Fruit fly (Drosophila melanogaster) whole organism, embryonic: ENCODE data around the gene Smox.

Source experiments
- ATbp ChIP-seq: fragments of 200-800 bp; sonication (Bioruptor generic); optimal IDR thresholded peaks from 2 replicates; lab custom pipeline; 2017; ENCODE audit warnings: missing biosample characterization, mild to moderate bottlenecking, missing genetic modification characterization, missing genetic modification reagents
- Asciz ChIP-seq: fragments of 200-800 bp; sonication (Bioruptor generic); optimal IDR thresholded peaks from 2 replicates; lab custom pipeline; 2017; ENCODE audit warnings: missing biosample characterization, mild to moderate bottlenecking, missing genetic modification characterization, missing genetic modification reagents
- BEAF-32 ChIP-seq: fragments of 200-800 bp; sonication (Bioruptor generic); optimal IDR thresholded peaks from 3 replicates; lab custom pipeline; 2017; ENCODE audit warnings: missing biosample characterization, missing genetic modification characterization, mild to moderate bottlenecking, moderate library complexity, missing genetic modification reagents
- CG10267 ChIP-seq: fragments of 200-800 bp; sonication (Bioruptor generic); optimal IDR thresholded peaks from 2 replicates; lab custom pipeline; 2018; ENCODE audit warnings: missing biosample characterization, mild to moderate bottlenecking, missing genetic modification characterization, moderate library complexity
- CG10321 ChIP-seq: fragments of 200-800 bp; sonication (Bioruptor generic); IDR thresholded peaks from 2 replicates; pipeline ENCODE4 v1.3.6; 2022; ENCODE audit warnings: missing biosample characterization, missing genetic modification characterization
- CG11456 ChIP-seq: fragments of 200-800 bp; sonication (Bioruptor generic); IDR thresholded peaks from 3 replicates; pipeline ENCODE4 v1.3.6; 2022; ENCODE audit warnings: missing biosample characterization, missing genetic modification characterization
- CG11504 ChIP-seq: fragments of 200-800 bp; sonication (Bioruptor generic); optimal IDR thresholded peaks from 3 replicates; lab custom pipeline; 2019; ENCODE audit warnings: missing biosample characterization, mild to moderate bottlenecking, missing genetic modification characterization, moderate library complexity
- CG12391 ChIP-seq: fragments of 200-800 bp; sonication (Bioruptor generic); optimal IDR thresholded peaks from 3 replicates; lab custom pipeline; 2018; ENCODE audit warnings: missing biosample characterization, mild to moderate bottlenecking, missing genetic modification characterization, moderate library complexity
- CG13123 ChIP-seq: fragments of 200-800 bp; sonication (Bioruptor generic); optimal IDR thresholded peaks from 2 replicates; lab custom pipeline; 2016; ENCODE audit warnings: missing biosample characterization, missing genetic modification characterization
- CG16813 ChIP-seq: fragments of 200-800 bp; sonication (Bioruptor generic); IDR thresholded peaks from 3 replicates; pipeline ENCODE4 v1.3.6; 2022; ENCODE audit warnings: missing biosample characterization, missing genetic modification characterization; ENCODE audit not compliant: partially characterized antibody
- CG17359 ChIP-seq: fragments of 200-800 bp; sonication (Bioruptor generic); optimal IDR thresholded peaks from 3 replicates; lab custom pipeline; 2018; ENCODE audit warnings: missing biosample characterization, mild to moderate bottlenecking, missing genetic modification characterization, moderate library complexity
- CG17829 ChIP-seq: fragments of 200-800 bp; optimal IDR thresholded peaks from 2 replicates; lab custom pipeline; 2019; ENCODE audit warnings: missing biosample characterization, mild to moderate bottlenecking, missing genetic modification characterization, moderate library complexity
- CG2678 ChIP-seq: fragments of 200-800 bp; sonication (Bioruptor generic); optimal IDR thresholded peaks from 3 replicates; lab custom pipeline; 2019; ENCODE audit warnings: missing biosample characterization, mild to moderate bottlenecking, missing genetic modification characterization, moderate library complexity
- CG34224 ChIP-seq: fragments of 200-800 bp; sonication (Bioruptor generic); IDR thresholded peaks from 3 replicates; pipeline ENCODE4 v1.3.6; 2022; ENCODE audit warnings: missing biosample characterization, missing genetic modification characterization; ENCODE audit not compliant: partially characterized antibody
- CG34422 ChIP-seq: fragments of 200-800 bp; sonication (Bioruptor generic); IDR thresholded peaks from 3 replicates; pipeline ENCODE4 v1.3.6; 2022; ENCODE audit warnings: missing biosample characterization, missing genetic modification characterization
- CG3847 ChIP-seq: fragments of 200-800 bp; sonication (Bioruptor generic); IDR thresholded peaks from 2 replicates; pipeline ENCODE4 v1.3.6; 2022; ENCODE audit warnings: missing biosample characterization, missing genetic modification characterization
- CG5180 ChIP-seq: fragments of 200-800 bp; sonication (Bioruptor generic); optimal IDR thresholded peaks from 3 replicates; lab custom pipeline; 2017; ENCODE audit warnings: missing biosample characterization, missing genetic modification characterization, mild to moderate bottlenecking, moderate library complexity, missing genetic modification reagents
- CG6791 ChIP-seq: fragments of 200-800 bp; sonication (Bioruptor generic); IDR thresholded peaks from 3 replicates; pipeline ENCODE4 v1.3.6; 2022; ENCODE audit warnings: missing biosample characterization, missing genetic modification characterization; ENCODE audit not compliant: partially characterized antibody
- CG6813 ChIP-seq: fragments of 200-800 bp; sonication (Bioruptor generic); optimal IDR thresholded peaks from 2 replicates; lab custom pipeline; 2017; ENCODE audit warnings: missing biosample characterization, missing genetic modification characterization, mild to moderate bottlenecking, moderate library complexity, missing genetic modification reagents
- CG8359 ChIP-seq: fragments of 200-800 bp; sonication (Bioruptor generic); optimal IDR thresholded peaks from 2 replicates; lab custom pipeline; 2017; ENCODE audit warnings: missing biosample characterization, mild to moderate bottlenecking, missing genetic modification characterization, borderline replicate concordance
- CG9437 ChIP-seq: fragments of 200-800 bp; sonication (Bioruptor generic); optimal IDR thresholded peaks from 2 replicates; lab custom pipeline; 2018; ENCODE audit warnings: missing biosample characterization, mild to moderate bottlenecking, missing genetic modification characterization
- CG9797 ChIP-seq: fragments of 200-800 bp; sonication (Bioruptor generic); optimal IDR thresholded peaks from 3 replicates; lab custom pipeline; 2018; ENCODE audit warnings: missing biosample characterization, mild to moderate bottlenecking, missing genetic modification characterization
- Dref ChIP-seq: fragments of 200-800 bp; sonication (Bioruptor generic); IDR thresholded peaks from 2 replicates; pipeline ENCODE4 v1.3.6; 2022; ENCODE audit warnings: missing biosample characterization, missing genetic modification characterization
- E2f2 ChIP-seq: fragments of 200-800 bp; sonication (Bioruptor generic); IDR thresholded peaks from 2 replicates; pipeline ENCODE4 v1.3.6; 2022; ENCODE audit warnings: missing biosample characterization, missing genetic modification characterization
- Ets65A ChIP-seq: fragments of 200-800 bp; sonication (Bioruptor generic); peaks from one replicate; lab custom pipeline; 2016; ENCODE audit warnings: missing biosample characterization, missing genetic modification characterization
- Gsc ChIP-seq: fragments of 200-800 bp; sonication (Bioruptor generic); IDR thresholded peaks from 2 replicates; pipeline ENCODE4 v1.3.6; 2022; ENCODE audit warnings: missing biosample characterization, missing genetic modification characterization
- HLH4C ChIP-seq: fragments of 200-800 bp; sonication (Bioruptor generic); IDR thresholded peaks from 3 replicates; pipeline ENCODE4 v1.3.6; 2022; ENCODE audit warnings: missing biosample characterization, missing genetic modification characterization; ENCODE audit not compliant: partially characterized antibody
- MESR4 ChIP-seq: fragments of 200-800 bp; sonication (Bioruptor generic); optimal IDR thresholded peaks from 2 replicates; lab custom pipeline; 2018; ENCODE audit warnings: missing biosample characterization, mild to moderate bottlenecking, missing genetic modification characterization, moderate library complexity
- Med ChIP-seq: fragments of 200-800 bp; sonication (Bioruptor generic); peaks from one replicate; lab custom pipeline; 2016; ENCODE audit warnings: missing biosample characterization, missing genetic modification characterization, mild to moderate bottlenecking, inconsistent platforms, moderate library complexity
- Mes4 ChIP-seq: fragments of 200-800 bp; sonication (Bioruptor generic); optimal IDR thresholded peaks from 2 replicates; lab custom pipeline; 2016; ENCODE audit warnings: missing biosample characterization, missing genetic modification characterization
- Opbp ChIP-seq: fragments of 200-800 bp; sonication (Bioruptor generic); IDR thresholded peaks from 3 replicates; pipeline ENCODE4 v1.3.6; 2022; ENCODE audit warnings: missing biosample characterization, missing genetic modification characterization; ENCODE audit not compliant: partially characterized antibody
- Sox100B ChIP-seq: fragments of 200-800 bp; sonication (Bioruptor generic); optimal IDR thresholded peaks from 3 replicates; lab custom pipeline; 2018; ENCODE audit warnings: missing biosample characterization, mild to moderate bottlenecking, missing genetic modification characterization
- Sox102F ChIP-seq: fragments of 200-800 bp; sonication (Bioruptor generic); optimal IDR thresholded peaks from 2 replicates; lab custom pipeline; 2018; ENCODE audit warnings: missing biosample characterization, mild to moderate bottlenecking, missing genetic modification characterization, moderate library complexity
- TFAM ChIP-seq: fragments of 200-800 bp; sonication (Bioruptor generic); optimal IDR thresholded peaks from 2 replicates; lab custom pipeline; 2017; ENCODE audit warnings: missing biosample characterization, missing genetic modification characterization, inconsistent platforms
- Vsx1 ChIP-seq: fragments of 200-800 bp; sonication (Bioruptor generic); optimal IDR thresholded peaks from 2 replicates; lab custom pipeline; 2017; ENCODE audit warnings: missing biosample characterization, mild to moderate bottlenecking, missing genetic modification characterization, missing genetic modification reagents
- YL-1 ChIP-seq: fragments of 200-800 bp; sonication (Bioruptor generic); optimal IDR thresholded peaks from 3 replicates; lab custom pipeline; 2017; ENCODE audit warnings: missing biosample characterization, mild to moderate bottlenecking, missing genetic modification characterization
- amos ChIP-seq: fragments of 200-800 bp; sonication (Bioruptor generic); IDR thresholded peaks from 2 replicates; pipeline ENCODE4 v1.3.6; 2022; ENCODE audit warnings: missing biosample characterization, missing genetic modification characterization; ENCODE audit not compliant: partially characterized antibody
- bbx ChIP-seq: fragments of 200-800 bp; sonication (Bioruptor generic); IDR thresholded peaks from 2 replicates; pipeline ENCODE4 v1.3.6; 2022; ENCODE audit warnings: missing biosample characterization, missing genetic modification characterization; ENCODE audit not compliant: partially characterized antibody
- btn ChIP-seq: fragments of 200-800 bp; sonication (Bioruptor generic); optimal IDR thresholded peaks from 2 replicates; lab custom pipeline; 2016; ENCODE audit warnings: missing biosample characterization, missing genetic modification characterization
- ci ChIP-seq: fragments of 200-800 bp; sonication (Bioruptor generic); IDR thresholded peaks from 3 replicates; pipeline ENCODE4 v1.3.6; 2022; ENCODE audit warnings: missing biosample characterization, missing genetic modification characterization
- crp ChIP-seq, 2 experiments: fragments of 200-800 bp; sonication (Bioruptor generic); optimal IDR thresholded peaks; 2 replicates in 1 of 2; 3 replicates in 1 of 2; lab custom pipeline; 2017; ENCODE audit warnings: missing biosample characterization in 2 of 2, missing genetic modification characterization in 2 of 2, mild to moderate bottlenecking in 1 of 2, moderate library complexity in 1 of 2
- dmrt99B ChIP-seq: fragments of 200-800 bp; sonication (Bioruptor generic); optimal IDR thresholded peaks from 2 replicates; lab custom pipeline; 2018; ENCODE audit warnings: missing biosample characterization, mild to moderate bottlenecking, missing genetic modification characterization, moderate library complexity
- gem ChIP-seq: fragments of 200-800 bp; sonication (Bioruptor generic); optimal IDR thresholded peaks from 2 replicates; lab custom pipeline; 2019; ENCODE audit warnings: missing biosample characterization, mild to moderate bottlenecking, missing genetic modification characterization, moderate library complexity
- knrl ChIP-seq: fragments of 200-800 bp; sonication (Bioruptor generic); IDR thresholded peaks from 3 replicates; pipeline ENCODE4 v1.3.6; 2022; ENCODE audit warnings: missing biosample characterization, missing genetic modification characterization; ENCODE audit not compliant: partially characterized antibody
- sqz ChIP-seq: fragments of 200-800 bp; sonication (Bioruptor generic); optimal IDR thresholded peaks from 3 replicates; lab custom pipeline; 2018; ENCODE audit warnings: missing biosample characterization, mild to moderate bottlenecking, missing genetic modification characterization
- ssp ChIP-seq: fragments of 200-800 bp; sonication (Bioruptor generic); IDR thresholded peaks from 2 replicates; pipeline ENCODE4 v1.3.6; 2022; ENCODE audit warnings: missing biosample characterization, missing genetic modification characterization
- wek ChIP-seq: fragments of 200-800 bp; sonication (Bioruptor generic); optimal IDR thresholded peaks from 3 replicates; lab custom pipeline; 2018; ENCODE audit warnings: missing biosample characterization, mild to moderate bottlenecking, missing genetic modification characterization, moderate library complexity

The Smox gene

dm6 chrX:8129204-8129997, 12.7 kb downstream of the Smox start, which contains the start of gene CG2116 (continued):
- TF ChIP-seq CG34422 (GFP tag; lab: Robert Waterston, UW) (0 out of 3 replicates have a peak, but pooled peaks have one; percentile 16), E2f2 (GFP tag; lab: Robert Waterston, UW) (peak; percentile 84), YL-1 (GFP tag; lab: Kevin White, UChicago) (peak; percentile 11), MESR4 (peak; percentile 84), knrl (peak; percentile 79), ssp (GFP tag; lab: Robert Waterston, UW) (peak; percentile 57; the same call in 1 of the 2 replicates), CG3847 (GFP tag; lab: Robert Waterston, UW) (no peak), Vsx1 (GFP tag; lab: Kevin White, UChicago) (no peak), CG12391 (peak; percentile 22), CG11456 (GFP tag; lab: Robert Waterston, UW) (no peak), CG10321 (GFP tag; lab: Robert Waterston, UW) (no peak), HLH4C (peak; percentile 63; the same call in 2 of the 3 replicates), btn (GFP tag; lab: Kevin White, UChicago) (no peak), Opbp (GFP tag; lab: Robert Waterston, UW) (peak; percentile 43; the same call in 2 of the 3 replicates), Dref (GFP tag; lab: Robert Waterston, UW) (peak; percentile 59), CG9437 (peak; percentile 37), CG9797 (GFP tag; lab: Kevin White, UChicago) (peak; percentile 78), crp (GFP tag; optimal IDR thresholded peaks at IDR 0.05; lab: Kevin White, UChicago) (peak in 1 of 2 experiments; percentile 25), TFAM (GFP tag; lab: Kevin White, UChicago) (no peak), ci (GFP tag; lab: Robert Waterston, UW) (0 out of 3 replicates have a peak, but pooled peaks have one; percentile 25), CG6813 (GFP tag; lab: Kevin White, UChicago) (no peak), BEAF-32 (GFP tag; lab: Kevin White, UChicago) (peak; percentile 85), CG8359 (GFP tag; lab: Kevin White, UChicago) (no peak), amos (GFP tag; lab: Robert Waterston, UW) (peak; percentile 73), CG11504 (peak; percentile 25), bbx (peak; percentile 63), gem (no peak), sqz (GFP tag; lab: Kevin White, UChicago) (peak; percentile 66), CG34224 (GFP tag; lab: Robert Waterston, UW) (peak; percentile 53; the same call in 2 of the 3 replicates), CG17829 (tag; lab: Kevin White, UChicago) (peak; percentile 3), CG16813 (GFP tag; lab: Robert Waterston, UW) (peak; percentile 79), CG6791 (GFP tag; lab: Robert Waterston, UW) (peak; percentile 64), Ets65A (GFP tag; lab: Kevin White, UChicago) (peak; percentile 70), CG10267 (tag; lab: Kevin White, UChicago) (peak; percentile 37)

DNA sequence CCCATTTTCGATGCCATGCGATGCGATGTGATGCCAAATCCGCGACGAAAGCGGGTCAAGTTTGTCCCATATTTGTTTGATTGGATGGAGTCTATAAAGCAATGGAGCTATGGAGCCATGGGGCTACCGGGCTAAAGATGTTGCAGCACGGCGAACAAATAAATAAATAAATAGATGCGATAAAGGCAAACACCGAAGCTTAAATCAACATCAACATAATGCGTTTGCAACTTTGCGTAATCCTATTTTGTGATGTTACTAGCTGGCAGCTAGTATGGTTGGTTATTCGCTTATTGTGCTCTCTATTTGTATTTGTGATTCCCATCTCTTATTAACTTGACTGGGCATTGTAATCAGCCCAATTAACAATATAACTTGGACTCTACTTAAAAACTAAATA, 13.9 kb downstream of the Smox start:
- TF ChIP-seq CG13123: no peak
- no peak for TF ChIP-seq Mes4
- peak; percentile 5 for TF ChIP-seq CG17359 (tag; lab: Kevin White, UChicago)
- peak; percentile 39 for TF ChIP-seq ATbp (GFP tag; lab: Kevin White, UChicago)
- TF ChIP-seq Sox100B (GFP tag; lab: Kevin White, UChicago): peak; percentile 25
- peak; percentile 42; the same call in 1 of the 3 replicates for TF ChIP-seq ci (GFP tag; lab: Robert Waterston, UW)
- peak; percentile 38 for TF ChIP-seq wek (GFP tag; lab: Kevin White, UChicago)
- peak; percentile 59 for TF ChIP-seq Asciz (GFP tag; lab: Kevin White, UChicago)
- TF ChIP-seq Sox102F (GFP tag; lab: Kevin White, UChicago): peak; percentile 20
- TF ChIP-seq CG5180 (GFP tag; lab: Kevin White, UChicago): peak; percentile 52
- TF ChIP-seq CG2678 (tag; lab: Kevin White, UChicago): peak; percentile 16
- no peak for TF ChIP-seq Gsc (GFP tag; lab: Robert Waterston, UW)
- TF ChIP-seq dmrt99B (tag; lab: Kevin White, UChicago): peak; percentile 42
- TF ChIP-seq Med (GFP tag; lab: Kevin White, UChicago): peak; percentile 15
